Worm (Caenorhabditis elegans): Measurements from ENCODE around the gene Y81G3A.4.

DNA sequence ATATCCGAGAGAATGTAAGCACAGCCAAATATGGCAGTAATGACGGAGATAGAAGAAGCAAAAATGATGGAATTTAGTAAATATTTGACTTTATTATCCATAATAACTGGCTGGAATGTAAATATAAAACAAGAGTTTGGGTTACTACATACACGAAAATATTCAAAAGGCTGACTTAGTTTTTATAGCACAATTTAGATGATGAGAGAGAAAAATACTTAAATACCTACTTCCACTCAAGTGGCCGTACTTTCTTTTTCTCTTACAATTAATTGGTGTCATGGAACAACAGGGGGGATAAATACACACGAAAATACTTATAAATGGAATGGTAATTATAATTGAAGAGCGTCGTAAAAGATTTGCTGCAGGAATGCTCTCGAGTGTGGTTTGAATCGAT, 7.0 kb downstream of the Y81G3A.4 start, which contains the start of gene col-86:
- no peak for TF ChIP-seq ZK546.5 (tag; optimal IDR thresholded peaks at IDR 0.05)
- TF ChIP-seq unc-62 (GFP tag; optimal IDR thresholded peaks at IDR 0.05): no peak
- no peak for TF ChIP-seq egl-27 (tag; optimal IDR thresholded peaks at IDR 0.05)
- TF ChIP-seq unc-39 (tag; optimal IDR thresholded peaks at IDR 0.05): no peak
- TF ChIP-seq nhr-237 (tag; optimal IDR thresholded peaks at IDR 0.05): no peak
- TF ChIP-seq ceh-82 (tag; optimal IDR thresholded peaks at IDR 0.05): no peak
- no peak for TF ChIP-seq eor-1 (tag; optimal IDR thresholded peaks at IDR 0.05)
- TF ChIP-seq elt-1 (tag; optimal IDR thresholded peaks at IDR 0.05): no peak
- no peak for TF ChIP-seq zag-1 (tag; optimal IDR thresholded peaks at IDR 0.05)
- no peak for TF ChIP-seq mdl-1 (tag; optimal IDR thresholded peaks at IDR 0.05)
- TF ChIP-seq lin-39 (tag; optimal IDR thresholded peaks at IDR 0.05): no peak
- no peak for TF ChIP-seq nhr-11 (tag; optimal IDR thresholded peaks at IDR 0.05)
